Worm (Caenorhabditis elegans) whole organism, L4 larva: ENCODE data around the gene C12D5.10.

Experiments
- F10B5.3 ChIP-seq: sonication (generic microtip); optimal IDR thresholded peaks from 2 replicates; lab custom pipeline; 2016; ENCODE audit warnings: mild to moderate bottlenecking, missing genetic modification characterization, missing compliant biosample characterization
- F37D6.2 ChIP-seq: sonication (generic microtip); optimal IDR thresholded peaks from 2 replicates; lab custom pipeline; 2016; ENCODE audit warnings: mild to moderate bottlenecking, missing genetic modification characterization, missing compliant biosample characterization
- F49E8.2 ChIP-seq: sonication (generic microtip); optimal IDR thresholded peaks from 2 replicates; lab custom pipeline; 2016; ENCODE audit warnings: missing compliant biosample characterization, mild to moderate bottlenecking, missing genetic modification characterization, borderline replicate concordance
- T26A8.4 ChIP-seq: fragments of 200-800 bp; sonication (Bioruptor generic); IDR thresholded peaks from 2 replicates; pipeline ENCODE4 v1.3.6; 2022; ENCODE audit warnings: missing genetic modification characterization, missing compliant biosample characterization
- Y5F2A.4 ChIP-seq: fragments of 200-800 bp; sonication (Bioruptor generic); optimal IDR thresholded peaks from 2 replicates; lab custom pipeline; 2018; ENCODE audit warnings: mild to moderate bottlenecking, missing genetic modification characterization, missing compliant biosample characterization
- ZK546.5 ChIP-seq, 2 experiments: sonication (generic microtip); optimal IDR thresholded peaks; 2 replicates each; lab custom pipeline; 2017; ENCODE audit warnings: missing biosample characterization in 2 of 2, missing genetic modification characterization in 2 of 2
- aly-2 ChIP-seq: sonication (generic microtip); optimal IDR thresholded peaks from 2 replicates; lab custom pipeline; 2018; ENCODE audit warnings: missing biosample characterization, missing genetic modification characterization
- ama-1 ChIP-seq: fragments of 150-350 bp; optimal IDR thresholded peaks from 2 replicates; lab custom pipeline; 2014; ENCODE audit warnings: inconsistent platforms, mixed read lengths
- arid-1 ChIP-seq: fragments of 200-800 bp; sonication (Bioruptor generic); conservative IDR thresholded peaks from 2 replicates; pipeline ENCODE4 v1.3.6; 2022; ENCODE audit warnings: missing genetic modification reagents, missing genetic modification characterization, missing compliant biosample characterization
- ceh-28 ChIP-seq: fragments of 150-350 bp; optimal IDR thresholded peaks from 2 replicates; lab custom pipeline; 2014; ENCODE audit warnings: missing biosample characterization, missing genetic modification reagents, missing genetic modification characterization
- ceh-62 ChIP-seq: sonication (generic microtip); optimal IDR thresholded peaks from 2 replicates; lab custom pipeline; 2017; ENCODE audit warnings: missing biosample characterization, missing genetic modification characterization
- ceh-82 ChIP-seq: sonication (generic microtip); optimal IDR thresholded peaks from 2 replicates; lab custom pipeline; 2017; ENCODE audit warnings: missing biosample characterization, missing genetic modification characterization
- daf-12 ChIP-seq: fragments of 150-350 bp; optimal IDR thresholded peaks from 2 replicates; lab custom pipeline; 2014; ENCODE audit warnings: missing biosample characterization, missing genetic modification reagents, missing genetic modification characterization
- daf-16 ChIP-seq, 3 experiments: sonication (generic microtip); optimal IDR thresholded peaks; 2 replicates each; lab custom pipeline; 2016 to 2017; ENCODE audit warnings: missing genetic modification characterization in 3 of 3, missing genetic modification reagents in 3 of 3, mild to moderate bottlenecking in 2 of 3, missing compliant biosample characterization in 2 of 3, missing biosample characterization in 1 of 3, moderate library complexity in 1 of 3
- dmd-9 ChIP-seq: fragments of 200-800 bp; sonication (Bioruptor generic); IDR thresholded peaks from 2 replicates; pipeline ENCODE4 v1.3.6; 2022; ENCODE audit warnings: missing genetic modification reagents, missing genetic modification characterization, missing compliant biosample characterization
- gei-8 ChIP-seq: fragments of 200-800 bp; sonication (Bioruptor generic); optimal IDR thresholded peaks from 2 replicates; lab custom pipeline; 2018; ENCODE audit warnings: mild to moderate bottlenecking, missing genetic modification characterization, missing compliant biosample characterization
- hmg-1.1 ChIP-seq: fragments of 200-800 bp; sonication (Bioruptor generic); IDR thresholded peaks from 2 replicates; pipeline ENCODE4 v1.3.6; 2022; ENCODE audit warnings: missing genetic modification reagents, missing genetic modification characterization, missing compliant biosample characterization
- jun-1 ChIP-seq: fragments of 150-350 bp; optimal IDR thresholded peaks from 2 replicates; lab custom pipeline; 2014; ENCODE audit warnings: missing biosample characterization, missing genetic modification reagents, missing genetic modification characterization
- lin-15B ChIP-seq: fragments of 150-350 bp; sonication (generic microtip); optimal IDR thresholded peaks from 3 replicates; lab custom pipeline; 2014; ENCODE audit warnings: missing biosample characterization, missing genetic modification characterization
- lin-29 ChIP-seq: fragments of 200-800 bp; sonication (Bioruptor generic); IDR thresholded peaks from 2 replicates; pipeline ENCODE4 v1.3.6; 2022; ENCODE audit warnings: missing genetic modification reagents, missing genetic modification characterization, missing compliant biosample characterization
- madf-5 ChIP-seq, 2 experiments: fragments of 200-800 bp; sonication (Bioruptor generic); IDR thresholded peaks; 2 replicates each; pipeline ENCODE4 v1.3.6; 2022; ENCODE audit warnings: missing compliant biosample characterization in 2 of 2, missing genetic modification characterization in 2 of 2
- nhr-102 ChIP-seq: sonication (generic microtip); optimal IDR thresholded peaks from 2 replicates; lab custom pipeline; 2016; ENCODE audit warnings: mild to moderate bottlenecking, missing genetic modification characterization, moderate library complexity, missing compliant biosample characterization
- nhr-28 ChIP-seq: fragments of 150-350 bp; optimal IDR thresholded peaks from 2 replicates; lab custom pipeline; 2014; ENCODE audit warnings: missing biosample characterization, missing genetic modification characterization
- nhr-42 ChIP-seq: fragments of 200-800 bp; sonication (Bioruptor generic); IDR thresholded peaks from 2 replicates; pipeline ENCODE4 v1.3.6; 2022; ENCODE audit warnings: missing genetic modification characterization, missing compliant biosample characterization
- nhr-48 ChIP-seq: sonication (generic microtip); optimal IDR thresholded peaks from 2 replicates; lab custom pipeline; 2016; ENCODE audit warnings: mild to moderate bottlenecking, missing genetic modification characterization, missing compliant biosample characterization
- php-3 ChIP-seq: fragments of 200-800 bp; sonication (Bioruptor generic); IDR thresholded peaks from 2 replicates; pipeline ENCODE4 v1.3.6; 2022; ENCODE audit warnings: missing genetic modification reagents, missing genetic modification characterization, missing compliant biosample characterization
- pqm-1 ChIP-seq: sonication (generic microtip); optimal IDR thresholded peaks from 2 replicates; lab custom pipeline; 2017; ENCODE audit warnings: missing biosample characterization, missing genetic modification characterization
- saeg-2 ChIP-seq: fragments of 200-800 bp; sonication (Bioruptor generic); IDR thresholded peaks from 2 replicates; pipeline ENCODE4 v1.3.6; 2022; ENCODE audit warnings: missing genetic modification reagents, missing genetic modification characterization, missing compliant biosample characterization
- sdz-12 ChIP-seq: fragments of 200-800 bp; sonication (Bioruptor generic); optimal IDR thresholded peaks from 2 replicates; lab custom pipeline; 2018; ENCODE audit warnings: mild to moderate bottlenecking, missing genetic modification characterization, missing compliant biosample characterization
- snpc-4 ChIP-seq: fragments of 150-350 bp; optimal IDR thresholded peaks from 2 replicates; lab custom pipeline; 2014; ENCODE audit warnings: missing biosample characterization, missing genetic modification characterization
- spr-3 ChIP-seq: fragments of 200-800 bp; sonication (Bioruptor generic); optimal IDR thresholded peaks from 2 replicates; lab custom pipeline; 2018; ENCODE audit warnings: mild to moderate bottlenecking, missing genetic modification characterization, missing compliant biosample characterization
- tag-97 ChIP-seq: fragments of 200-800 bp; sonication (Bioruptor generic); IDR thresholded peaks from 2 replicates; pipeline ENCODE4 v1.3.6; 2022; ENCODE audit warnings: missing genetic modification characterization, missing compliant biosample characterization
- unc-62 ChIP-seq, 3 experiments: fragments of 150-350 bp in 1 of 3; sonication (generic microtip); optimal IDR thresholded peaks in 2 of 3; peaks in 1 of 3; 1 replicate in 1 of 3; 2 replicates in 2 of 3; lab custom pipeline; 2014 to 2017; ENCODE audit warnings: missing biosample characterization in 3 of 3, missing genetic modification characterization in 3 of 3, missing genetic modification reagents in 3 of 3, missing genotype in 1 of 3
- ztf-11 ChIP-seq: fragments of 150-350 bp; optimal IDR thresholded peaks from 2 replicates; lab custom pipeline; 2014; ENCODE audit warnings: missing biosample characterization, missing genetic modification characterization

C12D5.10 gene

DNA sequence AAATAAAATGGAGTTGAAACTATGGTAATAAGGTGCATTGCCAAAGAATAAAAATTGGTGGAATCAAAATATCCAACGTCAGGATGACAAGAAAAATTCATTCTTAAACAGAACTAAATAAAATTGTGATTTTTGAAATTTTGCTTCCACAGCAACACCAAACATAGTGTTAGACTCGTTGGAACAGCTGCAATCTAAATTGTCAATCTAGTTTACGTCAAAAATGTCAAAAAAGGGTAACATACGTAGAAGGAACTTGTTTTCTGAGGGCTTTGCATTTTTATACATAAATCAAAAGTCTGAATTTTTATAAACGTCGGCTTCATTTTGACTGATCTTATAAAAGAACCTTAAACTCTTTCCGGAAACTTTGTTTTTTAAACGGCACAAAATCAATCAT lies 39.7 kb downstream of the C12D5.10 start, which contains the start of gene srh-200:
Gene srh-200 (minus strand): TSS at position 101 of the 400 bp plus-strand sequence.
- TF ChIP-seq nhr-102 (no peak), unc-62 (GFP tag; optimal IDR thresholded peaks at IDR 0.05 in 1 of 2; lab: Kevin White, UChicago) (peak in 1 of 2 experiments; percentile 33), unc-62 (tag; optimal IDR thresholded peaks at IDR 0.05; lab: Kevin White, UChicago) (no peak), ceh-82 (tag; lab: Kevin White, UChicago) (no peak)
- TF ChIP-seq, all 104 proteins: peak for 1

DNA sequence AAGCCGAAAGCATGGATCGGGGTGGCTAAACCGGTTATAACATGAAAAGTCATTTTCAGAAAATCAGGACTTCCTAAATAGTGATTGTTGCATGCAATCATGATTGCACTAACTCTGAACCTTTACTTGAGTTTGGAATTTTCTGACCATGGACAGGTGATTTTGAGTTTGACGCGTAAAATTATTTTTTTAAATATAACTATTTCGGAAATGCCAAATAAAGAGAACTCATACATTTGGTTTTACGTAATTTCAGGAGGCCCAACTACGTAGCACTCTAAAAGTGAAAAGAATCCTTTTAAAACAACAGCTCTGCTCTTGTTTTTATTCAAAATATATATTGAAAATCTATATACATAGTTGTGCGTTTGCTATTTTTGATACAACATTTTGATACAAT lies 41.5 kb downstream of the C12D5.10 start, which contains the start of gene srh-234:
Gene srh-234 (minus strand): TSS at position 101 of the 400 bp plus-strand sequence.
- no peak for TF ChIP-seq hmg-1.1 (GFP tag; lab: Robert Waterston, UW)
- TF ChIP-seq F10B5.3, result no peak
- no peak for TF ChIP-seq nhr-28 (tag; lab: Kevin White, UChicago)
- TF ChIP-seq dmd-9 (GFP tag; lab: Robert Waterston, UW), result no peak
- TF ChIP-seq arid-1 (GFP tag; lab: Robert Waterston, UW), result no peak
- no peak for TF ChIP-seq F37D6.2
- no peak for TF ChIP-seq lin-15B
- no peak for TF ChIP-seq F49E8.2 (tag; lab: Kevin White, UChicago)
- TF ChIP-seq snpc-4 (tag; lab: Kevin White, UChicago), result no peak
- TF ChIP-seq ama-1, result no peak
- TF ChIP-seq sdz-12, result no peak
- no peak for TF ChIP-seq daf-16 (GFP tag; optimal IDR thresholded peaks at IDR 0.05; lab: Kevin White, UChicago)
- no peak for TF ChIP-seq daf-16 (tag; optimal IDR thresholded peaks at IDR 0.05; lab: Kevin White, UChicago)
- no peak for TF ChIP-seq php-3 (GFP tag; lab: Robert Waterston, UW)
- TF ChIP-seq, all 104 proteins: peak for 0

DNA sequence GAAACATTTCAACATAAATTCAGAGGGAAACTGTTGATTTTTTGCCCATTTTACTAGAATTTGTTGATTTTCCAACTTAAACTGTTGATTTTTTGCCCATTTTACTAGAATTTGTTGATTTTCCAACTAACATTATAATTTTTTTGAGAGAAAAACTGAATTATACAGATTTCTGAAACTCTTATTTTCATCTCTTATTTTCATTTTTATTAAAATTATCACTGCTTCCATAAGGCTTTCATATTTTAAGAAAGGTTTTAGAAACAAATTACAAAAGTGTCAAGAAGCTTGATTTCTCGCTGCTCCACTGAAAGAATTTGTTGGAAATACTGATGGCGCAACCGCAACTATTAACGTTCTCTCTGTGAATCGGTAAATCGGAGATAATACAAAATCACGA lies 43.3 kb downstream of the C12D5.10 start:
- TF ChIP-seq madf-5 (GFP tag; IDR thresholded peaks at IDR 0.05; lab: Robert Waterston, UW), result no peak
- peak in 1 of 2 experiments; percentile 96 for TF ChIP-seq unc-62 (GFP tag; optimal IDR thresholded peaks at IDR 0.05 in 1 of 2; lab: Kevin White, UChicago)
- no peak for TF ChIP-seq unc-62 (tag; optimal IDR thresholded peaks at IDR 0.05; lab: Kevin White, UChicago)
- TF ChIP-seq nhr-42 (GFP tag; lab: Robert Waterston, UW), result no peak
- TF ChIP-seq tag-97 (GFP tag; lab: Robert Waterston, UW), result no peak

DNA sequence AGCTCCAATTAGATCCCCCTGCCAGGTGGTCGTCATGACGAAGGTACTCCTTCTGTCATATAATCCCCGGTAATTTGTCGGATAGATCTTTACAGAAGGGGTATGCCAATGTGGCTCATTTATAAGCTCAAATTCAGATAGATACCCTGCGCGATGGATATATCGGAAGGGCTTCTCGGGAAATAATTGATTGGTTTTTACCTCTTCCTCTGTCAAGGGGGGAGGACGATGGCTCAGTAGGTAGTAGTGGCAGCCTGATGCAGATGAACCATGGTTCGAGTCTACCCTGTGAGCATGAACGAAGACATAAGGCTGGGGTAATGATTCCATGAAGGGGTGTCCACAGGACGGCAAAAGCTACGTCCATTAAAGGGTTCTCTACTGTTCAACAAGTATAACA lies 46.1 kb downstream of the C12D5.10 start:
- no peak for TF ChIP-seq T26A8.4 (GFP tag; lab: Robert Waterston, UW)
- no peak for TF ChIP-seq Y5F2A.4 (GFP tag; lab: Kevin White, UChicago)
- TF ChIP-seq nhr-102, result no peak
- no peak for TF ChIP-seq pqm-1 (tag; lab: Kevin White, UChicago)
- TF ChIP-seq jun-1 (tag; lab: Kevin White, UChicago), result no peak
- TF ChIP-seq ztf-11 (tag; lab: Kevin White, UChicago), result no peak
- no peak for TF ChIP-seq spr-3
- no peak for TF ChIP-seq lin-29 (GFP tag; lab: Robert Waterston, UW)
- TF ChIP-seq nhr-28 (tag; lab: Kevin White, UChicago), result no peak
- TF ChIP-seq gei-8 (GFP tag; lab: Kevin White, UChicago), result no peak
- no peak for TF ChIP-seq F10B5.3
- no peak for TF ChIP-seq ceh-28 (tag; lab: Kevin White, UChicago)
- TF ChIP-seq daf-12, result no peak
- no peak for TF ChIP-seq ceh-62
- no peak for TF ChIP-seq sdz-12
- no peak for TF ChIP-seq ZK546.5 (tag; optimal IDR thresholded peaks at IDR 0.05; lab: Kevin White, UChicago)

DNA sequence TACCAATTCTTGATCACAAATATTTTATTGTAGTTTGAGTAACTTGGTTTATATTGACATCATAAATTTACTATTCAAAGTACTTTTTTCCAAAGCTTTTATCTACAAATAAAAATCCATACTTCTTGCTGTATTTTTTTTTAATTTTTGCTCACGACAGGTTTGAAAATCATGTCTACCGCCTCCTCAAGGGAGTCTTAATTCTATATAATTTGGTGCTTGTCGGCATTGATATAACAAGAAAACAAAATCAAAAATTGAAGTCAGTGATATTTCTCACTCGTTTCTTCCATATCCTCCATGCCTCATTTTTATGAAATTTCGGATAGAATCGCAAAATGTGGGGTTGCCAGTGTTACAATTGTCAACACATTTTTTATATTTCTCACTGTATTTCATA lies 47.8 kb downstream of the C12D5.10 start, which contains the start of gene str-47:
Gene str-47 (plus strand): TSS at position 301 of the 400 bp plus-strand sequence.
- no peak for TF ChIP-seq ztf-11 (tag; lab: Kevin White, UChicago)
- TF ChIP-seq saeg-2 (GFP tag; lab: Robert Waterston, UW), result no peak
- TF ChIP-seq aly-2 (tag; lab: Kevin White, UChicago), result no peak
- TF ChIP-seq nhr-48 (tag; lab: Kevin White, UChicago), result no peak
